Fruit fly (Drosophila melanogaster): ENCODE data around the gene sicily.

Gene sicily

dm6 chrX:11868866-11869265 lies 22.7 kb upstream of the sicily start, which contains the start of the genes Nrd1 and CG1847:
TSS of gene Nrd1 (minus strand) at chrX:11868893.
TSS of gene CG1847 (plus strand) at chrX:11869170.
- TF ChIP-seq CG8119 (GFP tag; IDR thresholded peaks at IDR 0.05) (no peak), Met (GFP tag; optimal IDR thresholded peaks at IDR 0.05) (no peak), Sox102F (GFP tag; optimal IDR thresholded peaks at IDR 0.05) (no peak), CG11762 (GFP tag; optimal IDR thresholded peaks at IDR 0.05; ENCODE audit: insufficient read depth) (no peak), CG7368 (GFP tag; optimal IDR thresholded peaks at IDR 0.05) (no peak), Sox14 (GFP tag; optimal IDR thresholded peaks at IDR 0.05) (no peak), CG6792 (GFP tag; optimal IDR thresholded peaks at IDR 0.05) (no peak), CG6276 (GFP tag; optimal IDR thresholded peaks at IDR 0.05) (no peak), acj6 (GFP tag; optimal IDR thresholded peaks at IDR 0.05) (no peak), Lpt (GFP tag; optimal IDR thresholded peaks at IDR 0.05) (no peak), dsx (GFP tag; optimal IDR thresholded peaks at IDR 0.05; ENCODE audit: poor library complexity, severe bottlenecking) (no peak), CG34406 (GFP tag; optimal IDR thresholded peaks at IDR 0.05) (no peak), Gug (GFP tag; IDR thresholded peaks at IDR 0.05) (no peak), CG10631 (GFP tag; optimal IDR thresholded peaks at IDR 0.05) (no peak), CG8632 (GFP tag; optimal IDR thresholded peaks at IDR 0.05) (no peak), cyc (GFP tag; optimal IDR thresholded peaks at IDR 0.05) (no peak), Smox (GFP tag; optimal IDR thresholded peaks at IDR 0.05) (no peak)

- peak; percentile 97 for TF ChIP-seq dsx (GFP tag; optimal IDR thresholded peaks at IDR 0.05; ENCODE audit: poor library complexity, severe bottlenecking)
- TF ChIP-seq fkh (GFP tag; optimal IDR thresholded peaks at IDR 0.05), result no peak
- TF ChIP-seq lz (GFP tag; optimal IDR thresholded peaks at IDR 0.05), result no peak
- no peak for TF ChIP-seq Sox14 (GFP tag; optimal IDR thresholded peaks at IDR 0.05)
- TF ChIP-seq CG15336 (GFP tag; IDR thresholded peaks at IDR 0.05), result 0 out of 2 replicates have a peak, but pooled peaks have one; percentile 7
These were observed 19.0 kb upstream of the sicily start, which contains the start of gene BORCS5 for dm6 chrX:11872517-11872916. TSS of gene BORCS5 (minus strand) at chrX:11872779.

dm6 chrX:11873116-11873515 lies 18.4 kb upstream of the sicily start, which contains the start of gene CG15739:
TSS of gene CG15739 (plus strand) at chrX:11873319.
- TF ChIP-seq esn (GFP tag; optimal IDR thresholded peaks at IDR 0.05) (no peak), Lpt (GFP tag; optimal IDR thresholded peaks at IDR 0.05) (no peak), fkh (GFP tag; optimal IDR thresholded peaks at IDR 0.05) (no peak), Eip75B (GFP tag; optimal IDR thresholded peaks at IDR 0.05) (no peak), CG8319 (GFP tag; optimal IDR thresholded peaks at IDR 0.05) (no peak), CG8632 (GFP tag; optimal IDR thresholded peaks at IDR 0.05) (no peak), Sox15 (GFP tag; optimal IDR thresholded peaks at IDR 0.05) (no peak), Hr38 (GFP tag; optimal IDR thresholded peaks at IDR 0.05) (no peak), CG11902 (GFP tag; optimal IDR thresholded peaks at IDR 0.05) (no peak), CG6163 (GFP tag; IDR thresholded peaks at IDR 0.05) (no peak), CG1621 (tag; optimal IDR thresholded peaks at IDR 0.05) (no peak), cyc (GFP tag; optimal IDR thresholded peaks at IDR 0.05) (no peak), CG6276 (GFP tag; optimal IDR thresholded peaks at IDR 0.05) (no peak), CG10631 (GFP tag; optimal IDR thresholded peaks at IDR 0.05) (no peak), topi (GFP tag; optimal IDR thresholded peaks at IDR 0.05) (no peak), fd85E (GFP tag; optimal IDR thresholded peaks at IDR 0.05) (no peak), achi (GFP tag; optimal IDR thresholded peaks at IDR 0.05) (no peak)

dm6 chrX:11875146-11875830 lies 16.2 kb upstream of the sicily start:
- TF ChIP-seq Eip78C (GFP tag) (peak; percentile 34), cyc (GFP tag; optimal IDR thresholded peaks at IDR 0.05) (no peak)

- TF ChIP-seq cyc (GFP tag; optimal IDR thresholded peaks at IDR 0.05) (no peak), Eip78C (GFP tag) (peak; percentile 18), Sox14 (GFP tag; optimal IDR thresholded peaks at IDR 0.05) (no peak), CG10631 (GFP tag; optimal IDR thresholded peaks at IDR 0.05) (no peak), Gug (GFP tag; IDR thresholded peaks at IDR 0.05) (peak; percentile 16; the same call in 1 of the 2 replicates), topi (GFP tag; optimal IDR thresholded peaks at IDR 0.05) (no peak), CG8119 (GFP tag; IDR thresholded peaks at IDR 0.05) (peak; percentile 45), CG11294 (GFP tag; IDR thresholded peaks at IDR 0.05) (no peak), CG11902 (GFP tag; optimal IDR thresholded peaks at IDR 0.05) (no peak), CG3032 (tag; optimal IDR thresholded peaks at IDR 0.05) (no peak), CG6163 (GFP tag; IDR thresholded peaks at IDR 0.05) (0 out of 3 replicates have a peak, but pooled peaks have one; percentile 42), Hr4 (GFP tag; optimal IDR thresholded peaks at IDR 0.05) (peak; percentile 12), Blimp-1 (GFP tag; optimal IDR thresholded peaks at IDR 0.05) (no peak), CG8632 (GFP tag; optimal IDR thresholded peaks at IDR 0.05) (no peak), CG15336 (GFP tag; IDR thresholded peaks at IDR 0.05) (peak; percentile 57), Smox (GFP tag; optimal IDR thresholded peaks at IDR 0.05) (no peak), Hr39 (GFP tag; optimal IDR thresholded peaks at IDR 0.05) (no peak)
These were observed 14.4 kb upstream of the sicily start, which contains the start of gene CG10352 for dm6 chrX:11877165-11877564. TSS of gene CG10352 (minus strand) at chrX:11877168.
